Fruit fly (Drosophila melanogaster) whole organism, embryonic: ENCODE measurements around the gene CG12035.

Experiments
- D19B ChIP-seq: fragments of 200-800 bp; sonication (Bioruptor generic); optimal IDR thresholded peaks from 2 replicates; lab custom pipeline; 2017; ENCODE audit warnings: missing biosample characterization, mild to moderate bottlenecking, missing genetic modification characterization
- Dfd ChIP-seq, 2 experiments: fragments of >200 bp; optimal IDR thresholded peaks; 2 replicates each; lab custom pipeline; 2017; ENCODE audit warnings: missing biosample characterization in 2 of 2, missing genetic modification characterization in 2 of 2
- Poxn ChIP-seq: fragments of 200-800 bp; sonication (Bioruptor generic); IDR thresholded peaks from 2 replicates; pipeline ENCODE4 v1.3.6; 2022; ENCODE audit warnings: missing biosample characterization, missing genetic modification characterization
- cwo ChIP-seq: fragments of 200-800 bp; sonication (Bioruptor generic); optimal IDR thresholded peaks from 3 replicates; lab custom pipeline; 2017; ENCODE audit warnings: missing biosample characterization, missing genetic modification characterization, mild to moderate bottlenecking, moderate library complexity, missing genetic modification reagents
- jigr1 ChIP-seq: fragments of 200-800 bp; sonication (Bioruptor generic); IDR thresholded peaks from 3 replicates; pipeline ENCODE4 v1.3.6; 2022; ENCODE audit warnings: missing biosample characterization, missing genetic modification characterization
- kah ChIP-seq: fragments of 200-800 bp; sonication (Bioruptor generic); optimal IDR thresholded peaks from 2 replicates; lab custom pipeline; 2018; ENCODE audit warnings: missing biosample characterization, mild to moderate bottlenecking, missing genetic modification characterization
- nerfin-1 ChIP-seq: fragments of 200-800 bp; sonication (Bioruptor generic); optimal IDR thresholded peaks from 3 replicates; lab custom pipeline; 2019; ENCODE audit warnings: missing biosample characterization, mild to moderate bottlenecking, missing genetic modification characterization, moderate library complexity
- unpg ChIP-seq: fragments of 200-800 bp; sonication (Bioruptor generic); optimal IDR thresholded peaks from 3 replicates; lab custom pipeline; 2018; ENCODE audit warnings: missing biosample characterization, mild to moderate bottlenecking, missing genetic modification characterization, moderate library complexity

DNA sequence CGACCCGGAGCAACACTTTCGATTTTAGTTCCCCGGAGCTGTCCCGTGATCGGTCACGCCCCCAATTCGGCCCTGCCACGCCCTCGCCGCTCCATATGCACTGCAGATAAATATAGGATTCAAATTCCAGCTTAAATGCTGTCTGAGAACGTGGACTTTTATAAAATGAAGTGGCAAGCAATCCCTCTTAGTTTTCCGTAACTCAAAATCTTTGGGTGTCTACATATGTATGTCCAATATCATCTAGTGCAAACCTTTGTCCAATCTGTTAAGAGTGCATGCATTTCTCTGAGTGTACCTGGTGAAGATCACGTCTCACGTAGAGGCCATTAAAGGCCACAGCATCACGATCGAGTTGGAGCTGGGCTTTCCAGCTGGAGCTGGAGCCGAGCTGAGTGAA, 13.6 kb upstream of the CG12035 start:
- TF ChIP-seq jigr1 (GFP tag; lab: Robert Waterston, UW) = no peak
- no peak for TF ChIP-seq D19B (GFP tag; lab: Kevin White, UChicago)
- no peak for TF ChIP-seq cwo (GFP tag; lab: Kevin White, UChicago)
- TF ChIP-seq Dfd (GFP tag; optimal IDR thresholded peaks at IDR 0.05; lab: Kevin White, UChicago) = no peak
- TF ChIP-seq kah (GFP tag; lab: Kevin White, UChicago) = no peak
- TF ChIP-seq nerfin-1 (tag; lab: Kevin White, UChicago) = no peak
- TF ChIP-seq Poxn (GFP tag; lab: Robert Waterston, UW) = no peak
- no peak for TF ChIP-seq unpg (GFP tag; lab: Kevin White, UChicago)
